Fruit fly (Drosophila melanogaster): ENCODE results near the gene CG6310.

The CG6310 gene

DNA sequence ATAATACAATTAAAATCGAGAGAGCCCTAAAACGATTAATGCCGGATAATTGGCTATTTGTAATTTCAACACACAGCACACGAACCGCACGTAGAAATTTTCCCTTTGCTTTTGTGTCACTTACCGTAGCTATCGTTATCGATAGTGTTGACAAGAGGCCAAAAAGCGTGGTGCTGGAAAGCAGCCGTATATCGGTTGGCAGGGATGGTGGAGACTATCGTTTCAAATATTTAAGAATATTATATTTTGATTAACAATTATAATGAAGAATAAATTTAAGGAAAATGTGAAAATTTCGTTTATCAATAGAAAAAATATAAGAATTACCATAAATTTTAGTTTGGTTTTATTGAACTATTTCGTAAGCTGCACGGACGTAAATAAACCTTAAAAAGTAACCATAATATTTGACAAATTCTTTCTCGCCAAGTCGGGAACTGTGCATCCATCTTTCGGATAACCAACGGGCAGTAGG, 23.4 kb upstream of the CG6310 start, which contains the start of gene JIL-1 (continued):
- TF ChIP-seq CG9437 (GFP tag; optimal IDR thresholded peaks at IDR 0.05) (peak; percentile 30), seq (GFP tag; IDR thresholded peaks at IDR 0.05) (no peak), Doc3 (GFP tag; IDR thresholded peaks at IDR 0.05; ENCODE audit: partially characterized antibody) (peak; percentile 69), sens (GFP tag) (peak; percentile 84), btn (GFP tag; optimal IDR thresholded peaks at IDR 0.05) (no peak), CG14710 (tag; optimal IDR thresholded peaks at IDR 0.05) (peak; percentile 58), CG9932 (GFP tag; IDR thresholded peaks at IDR 0.05) (peak; percentile 95), Myb (GFP tag; optimal IDR thresholded peaks at IDR 0.05) (peak; percentile 31), CG3281 (GFP tag; optimal IDR thresholded peaks at IDR 0.05) (peak; percentile 39), nmo (GFP tag; optimal IDR thresholded peaks at IDR 0.05) (peak; percentile 56), CG9797 (GFP tag; optimal IDR thresholded peaks at IDR 0.05) (peak; percentile 18), CG18476 (GFP tag; optimal IDR thresholded peaks at IDR 0.05) (peak; percentile 60), sisA (GFP tag; IDR thresholded peaks at IDR 0.05) (peak; percentile 79), CG1832 (GFP tag; optimal IDR thresholded peaks at IDR 0.05) (no peak), schlank (tag; optimal IDR thresholded peaks at IDR 0.05) (no peak), Elba2 (GFP tag; optimal IDR thresholded peaks at IDR 0.05) (peak; percentile 40), grau (tag; optimal IDR thresholded peaks at IDR 0.05) (peak; percentile 66), CG7357 (GFP tag; IDR thresholded peaks at IDR 0.05) (0 out of 3 replicates have a peak, but pooled peaks have one; percentile 45), tx (GFP tag; optimal IDR thresholded peaks at IDR 0.05) (peak; percentile 6), Gsc (GFP tag; IDR thresholded peaks at IDR 0.05) (no peak), salm (tag; optimal IDR thresholded peaks at IDR 0.05) (no peak), CG4282 (GFP tag; optimal IDR thresholded peaks at IDR 0.05) (peak; percentile 34), caup (GFP tag; optimal IDR thresholded peaks at IDR 0.05; ENCODE audit: severe bottlenecking) (peak; percentile 29), C15 (GFP tag; IDR thresholded peaks at IDR 0.05) (peak; percentile 71; the same call in 2 of the 3 replicates), Poxn (GFP tag; IDR thresholded peaks at IDR 0.05) (no peak), ERR (GFP tag; optimal IDR thresholded peaks at IDR 0.05) (no peak), CG10267 (tag; optimal IDR thresholded peaks at IDR 0.05) (peak; percentile 96), Deaf1 (tag; optimal IDR thresholded peaks at IDR 0.05) (peak; percentile 6), Fer2 (tag; optimal IDR thresholded peaks at IDR 0.05) (no peak), slou (GFP tag; optimal IDR thresholded peaks at IDR 0.05) (peak; percentile 47), CG5953 (GFP tag; IDR thresholded peaks at IDR 0.05) (peak; percentile 56), CG4730 (GFP tag; IDR thresholded peaks at IDR 0.05) (peak; percentile 50), gsb (GFP tag; IDR thresholded peaks at IDR 0.05) (peak; percentile 28; the same call in 1 of the 2 replicates), sc (optimal IDR thresholded peaks at IDR 0.05) (no peak), sc (GFP tag; optimal IDR thresholded peaks at IDR 0.05) (no peak), Dp (GFP tag; optimal IDR thresholded peaks at IDR 0.05) (peak; percentile 22), CG10431 (GFP tag; optimal IDR thresholded peaks at IDR 0.05) (peak; percentile 4), sna (GFP tag; IDR thresholded peaks at IDR 0.05; ENCODE audit: partially characterized antibody) (peak; percentile 64), CG2199 (GFP tag; IDR thresholded peaks at IDR 0.05) (0 out of 3 replicates have a peak, but pooled peaks have one; percentile 26), sim (GFP tag; IDR thresholded peaks at IDR 0.05) (no peak), CG11560 (tag; IDR thresholded peaks at IDR 0.05) (peak; percentile 20; the same call in 1 of the 3 replicates), jigr1 (GFP tag; IDR thresholded peaks at IDR 0.05) (no peak), Bteb2 (GFP tag; optimal IDR thresholded peaks at IDR 0.05) (peak; percentile 18), gcm2 (GFP tag; optimal IDR thresholded peaks at IDR 0.05) (no peak), ems (GFP tag; optimal IDR thresholded peaks at IDR 0.05) (peak; percentile 51), CG2120 (GFP tag; optimal IDR thresholded peaks at IDR 0.05) (peak; percentile 85), CG15514 (GFP tag; optimal IDR thresholded peaks at IDR 0.05) (peak; percentile 53), dimm (GFP tag; IDR thresholded peaks at IDR 0.05) (no peak), Ssrp (tag; optimal IDR thresholded peaks at IDR 0.05) (peak; percentile 38), CG11723 (GFP tag; optimal IDR thresholded peaks at IDR 0.05) (peak; percentile 50), Fer1 (GFP tag; optimal IDR thresholded peaks at IDR 0.05) (peak; percentile 60)
